Fruit fly (Drosophila melanogaster): ENCODE results near the gene Ssb-c31a.

The Ssb-c31a gene

DNA sequence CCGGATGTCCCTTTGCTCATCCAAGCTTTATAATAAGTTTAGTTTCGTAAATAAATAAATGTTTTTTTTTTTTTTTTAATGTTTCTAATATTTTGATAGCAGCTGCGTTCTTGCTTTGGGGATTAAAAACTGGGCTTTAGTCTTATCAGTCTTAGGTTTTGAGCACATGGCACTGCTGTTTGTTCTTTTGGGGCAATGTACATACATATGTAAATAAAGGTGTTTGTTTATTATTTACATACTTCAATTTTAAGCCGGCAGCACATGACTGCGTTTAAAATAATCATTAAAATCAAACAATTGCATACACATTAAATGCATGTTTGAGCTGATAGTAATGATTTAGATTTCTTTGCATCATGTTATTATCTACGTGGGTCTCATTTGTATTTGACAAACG is 46.9 kb upstream of the Ssb-c31a start (continued):
- TF ChIP-seq danr (GFP tag; IDR thresholded peaks at IDR 0.05): no peak; the same call in 1 of the 2 replicates
- TF ChIP-seq CG12659 (GFP tag; optimal IDR thresholded peaks at IDR 0.05): peak; percentile 73
- TF ChIP-seq Lhr (GFP tag; optimal IDR thresholded peaks at IDR 0.05): peak; percentile 84
- peak; percentile 76 for TF ChIP-seq PHDP (tag; optimal IDR thresholded peaks at IDR 0.05)
- TF ChIP-seq gem (tag; optimal IDR thresholded peaks at IDR 0.05): peak; percentile 85
- TF ChIP-seq CG11398 (GFP tag; optimal IDR thresholded peaks at IDR 0.05): peak; percentile 85
- TF ChIP-seq sd (tag; optimal IDR thresholded peaks at IDR 0.05): no peak
- peak; percentile 81 for TF ChIP-seq TFAM (GFP tag; optimal IDR thresholded peaks at IDR 0.05)
- peak; percentile 92 for TF ChIP-seq CG15696 (tag; optimal IDR thresholded peaks at IDR 0.05)
- TF ChIP-seq CG18599 (GFP tag; optimal IDR thresholded peaks at IDR 0.05): peak; percentile 68
- peak; percentile 76 for TF ChIP-seq CG12299 (tag; optimal IDR thresholded peaks at IDR 0.05)
- TF ChIP-seq CG9727 (GFP tag; optimal IDR thresholded peaks at IDR 0.05): peak; percentile 91
- TF ChIP-seq CG17186 (GFP tag; optimal IDR thresholded peaks at IDR 0.05): peak; percentile 48
- TF ChIP-seq CG4360 (GFP tag; IDR thresholded peaks at IDR 0.05): peak; percentile 69
- TF ChIP-seq CG17829 (tag; optimal IDR thresholded peaks at IDR 0.05): peak; percentile 61
- peak; percentile 57 for TF ChIP-seq Jarid2 (GFP tag; optimal IDR thresholded peaks at IDR 0.05)
- TF ChIP-seq caup (GFP tag; optimal IDR thresholded peaks at IDR 0.05; ENCODE audit: severe bottlenecking): peak; percentile 79
- no peak for TF ChIP-seq unc-4 (GFP tag; IDR thresholded peaks at IDR 0.05; ENCODE audit: partially characterized antibody)
- no peak for TF ChIP-seq MBD-R2 (GFP tag; IDR thresholded peaks at IDR 0.05)
- peak; percentile 79 for TF ChIP-seq kay (GFP tag; optimal IDR thresholded peaks at IDR 0.05)
- no peak for TF ChIP-seq CG6765 (GFP tag; optimal IDR thresholded peaks at IDR 0.05)
- peak; percentile 41; the same call in 1 of the 2 replicates for TF ChIP-seq CG43689 (GFP tag; IDR thresholded peaks at IDR 0.05)
- TF ChIP-seq corto (GFP tag; optimal IDR thresholded peaks at IDR 0.05): no peak
- peak; percentile 73 for TF ChIP-seq dmrt99B (tag; optimal IDR thresholded peaks at IDR 0.05)
- TF ChIP-seq CG5953 (GFP tag; IDR thresholded peaks at IDR 0.05): peak; percentile 71; the same call in 1 of the 2 replicates
- peak; percentile 85 for TF ChIP-seq BtbVII (GFP tag; optimal IDR thresholded peaks at IDR 0.05)
- no peak for TF ChIP-seq hbn (GFP tag; IDR thresholded peaks at IDR 0.05; ENCODE audit: partially characterized antibody)
- TF ChIP-seq Taf1 (GFP tag; IDR thresholded peaks at IDR 0.05): no peak
- TF ChIP-seq toy (GFP tag; IDR thresholded peaks at IDR 0.05): no peak
- peak; percentile 87 for TF ChIP-seq CG17912 (GFP tag; optimal IDR thresholded peaks at IDR 0.05)
- TF ChIP-seq CG8290 (GFP tag; optimal IDR thresholded peaks at IDR 0.05): peak; percentile 70
- peak; percentile 76 to 87 for TF ChIP-seq CG8290 (tag; optimal IDR thresholded peaks at IDR 0.05)
- peak; percentile 68; the same call in 1 of the 2 replicates for TF ChIP-seq stc (GFP tag; IDR thresholded peaks at IDR 0.05)
- TF ChIP-seq CG8388 (GFP tag; optimal IDR thresholded peaks at IDR 0.05): peak; percentile 69
- peak; percentile 51 for TF ChIP-seq Ssrp (tag; optimal IDR thresholded peaks at IDR 0.05)
- TF ChIP-seq fu2 (GFP tag; optimal IDR thresholded peaks at IDR 0.05): no peak
- TF ChIP-seq emc (GFP tag; optimal IDR thresholded peaks at IDR 0.05): no peak
- peak; percentile 88 for TF ChIP-seq CG12071 (GFP tag; optimal IDR thresholded peaks at IDR 0.05)
- TF ChIP-seq CG33213 (GFP tag; optimal IDR thresholded peaks at IDR 0.05): peak; percentile 85
- TF ChIP-seq lov (optimal IDR thresholded peaks at IDR 0.05): no peak
- peak; percentile 90 for TF ChIP-seq lov (GFP tag; IDR thresholded peaks at IDR 0.05)
- TF ChIP-seq bbx (GFP tag; IDR thresholded peaks at IDR 0.05; ENCODE audit: partially characterized antibody): no peak
- peak; percentile 11 for TF ChIP-seq CG30403 (GFP tag; optimal IDR thresholded peaks at IDR 0.05)
- TF ChIP-seq Opbp (GFP tag; IDR thresholded peaks at IDR 0.05; ENCODE audit: partially characterized antibody): no peak
- peak; percentile 53; the same call in 1 of the 2 replicates for TF ChIP-seq E2f2 (GFP tag; IDR thresholded peaks at IDR 0.05)
- no peak for TF ChIP-seq wor (GFP tag; IDR thresholded peaks at IDR 0.05)
- TF ChIP-seq kni (GFP tag; optimal IDR thresholded peaks at IDR 0.05): peak; percentile 76
- TF ChIP-seq ssp (GFP tag; IDR thresholded peaks at IDR 0.05): no peak
- no peak for TF ChIP-seq CkIIα-i1 (GFP tag; IDR thresholded peaks at IDR 0.05)
- peak; percentile 54 for TF ChIP-seq Bteb2 (GFP tag; optimal IDR thresholded peaks at IDR 0.05)
- TF ChIP-seq Awh (GFP tag; IDR thresholded peaks at IDR 0.05): peak; percentile 94

Measured in whole organism, embryonic.